Worm (Caenorhabditis elegans) whole organism, midembryonic: ENCODE measurements around the gene ZK666.12.

Source experiments
- T22C8.4 ChIP-seq: fragments of 200-800 bp; sonication (Bioruptor generic); IDR thresholded peaks from 2 replicates; pipeline ENCODE4 v1.3.6; 2022; ENCODE audit warnings: missing genetic modification characterization, missing compliant biosample characterization
- cog-1 ChIP-seq: sonication (generic microtip); optimal IDR thresholded peaks from 2 replicates; lab custom pipeline; 2016; ENCODE audit warnings: missing genetic modification characterization, missing compliant biosample characterization
- flt-1 ChIP-seq: fragments of 200-800 bp; sonication (Bioruptor generic); IDR thresholded peaks from 2 replicates; pipeline ENCODE4 v1.3.6; 2022; ENCODE audit warnings: missing genetic modification characterization, missing compliant biosample characterization
- klf-2 ChIP-seq: fragments of 200-800 bp; sonication (Bioruptor generic); conservative IDR thresholded peaks from 2 replicates; pipeline ENCODE4 v1.3.6; 2022; ENCODE audit warnings: missing genetic modification reagents, missing genetic modification characterization, missing compliant biosample characterization
- med-1 ChIP-seq: sonication (generic microtip); optimal IDR thresholded peaks from 2 replicates; lab custom pipeline; 2017; ENCODE audit warnings: missing genetic modification characterization, mild to moderate bottlenecking, missing compliant biosample characterization, antibody characterized with exemption, missing genetic modification reagents; ENCODE audit not compliant: insufficient read depth
- ref-1 ChIP-seq: fragments of 200-800 bp; sonication (Bioruptor generic); conservative IDR thresholded peaks from 2 replicates; pipeline ENCODE4 v1.3.6; 2022; ENCODE audit warnings: missing genetic modification reagents, missing genetic modification characterization, missing compliant biosample characterization
- tab-1 ChIP-seq: fragments of 200-800 bp; sonication (Bioruptor generic); IDR thresholded peaks from 2 replicates; pipeline ENCODE4 v1.3.6; 2022; ENCODE audit warnings: missing genetic modification characterization, missing compliant biosample characterization
- ztf-23 ChIP-seq: fragments of 200-800 bp; sonication (Bioruptor generic); IDR thresholded peaks from 2 replicates; pipeline ENCODE4 v1.3.6; 2022; ENCODE audit warnings: missing genetic modification reagents, missing genetic modification characterization, missing compliant biosample characterization
- ztf-29 ChIP-seq: fragments of 200-800 bp; sonication (Bioruptor generic); IDR thresholded peaks from 2 replicates; pipeline ENCODE4 v1.3.6; 2022; ENCODE audit warnings: missing genetic modification reagents, missing genetic modification characterization, missing compliant biosample characterization

ZK666.12 gene

ce11 chrII:10464230-10464920, 31.6 kb upstream of the ZK666.12 start, which contains the start of the genes ZK673.6 and sdz-37:
Gene ZK673.6 (minus strand): TSS chrII:10464330.
Gene sdz-37 (plus strand): TSS chrII:10464870.
- TF ChIP-seq ztf-29 (GFP tag; lab: Robert Waterston, UW) (no peak), cog-1 (no peak), med-1 (no peak), T22C8.4 (GFP tag; lab: Robert Waterston, UW) (no peak), flt-1 (GFP tag; lab: Robert Waterston, UW) (no peak), klf-2 (no peak), ref-1 (no peak), tab-1 (GFP tag; lab: Robert Waterston, UW) (no peak)

ce11 chrII:10466552-10466951, 29.5 kb upstream of the ZK666.12 start, which contains the start of gene tnc-2:
Gene tnc-2 (plus strand): TSS chrII:10466852.
- TF ChIP-seq klf-2 (no peak), tab-1 (GFP tag; lab: Robert Waterston, UW) (no peak), ztf-29 (GFP tag; lab: Robert Waterston, UW) (no peak), ztf-23 (GFP tag; lab: Robert Waterston, UW) (no peak), T22C8.4 (GFP tag; lab: Robert Waterston, UW) (no peak), flt-1 (GFP tag; lab: Robert Waterston, UW) (no peak), ref-1 (no peak), med-1 (no peak), cog-1 (no peak)

ce11 chrII:10470159-10470558, 25.9 kb upstream of the ZK666.12 start, which contains the start of gene clec-143:
Gene clec-143 (minus strand): TSS chrII:10470297.
- TF ChIP-seq tab-1 (GFP tag; lab: Robert Waterston, UW): no peak
- no peak for TF ChIP-seq ztf-23 (GFP tag; lab: Robert Waterston, UW)
- TF ChIP-seq cog-1: no peak
- no peak for TF ChIP-seq ref-1
- no peak for TF ChIP-seq T22C8.4 (GFP tag; lab: Robert Waterston, UW)
- TF ChIP-seq klf-2: no peak
- no peak for TF ChIP-seq med-1
- TF ChIP-seq ztf-29 (GFP tag; lab: Robert Waterston, UW): no peak
- TF ChIP-seq flt-1 (GFP tag; lab: Robert Waterston, UW): no peak

ce11 chrII:10471247-10471646, 24.8 kb upstream of the ZK666.12 start, which contains the start of gene ZK666.1:
Gene ZK666.1 (minus strand): TSS chrII:10471347.
- TF ChIP-seq T22C8.4 (GFP tag; lab: Robert Waterston, UW): no peak
- no peak for TF ChIP-seq ztf-29 (GFP tag; lab: Robert Waterston, UW)
- no peak for TF ChIP-seq ref-1
- TF ChIP-seq tab-1 (GFP tag; lab: Robert Waterston, UW): no peak
- TF ChIP-seq ztf-23 (GFP tag; lab: Robert Waterston, UW): no peak
- no peak for TF ChIP-seq cog-1
- TF ChIP-seq med-1: no peak
- TF ChIP-seq flt-1 (GFP tag; lab: Robert Waterston, UW): no peak
- no peak for TF ChIP-seq klf-2

- TF ChIP-seq cog-1 (no peak), T22C8.4 (GFP tag; lab: Robert Waterston, UW) (no peak)
Measured at ce11 chrII:10471790-10472189, 24.2 kb upstream of the ZK666.12 start, which contains the start of gene ZK666.2. Gene ZK666.2 (minus strand): TSS chrII:10471890.

ce11 chrII:10476039-10476438, 20.0 kb upstream of the ZK666.12 start, which contains the start of gene clec-58:
Gene clec-58 (minus strand): TSS chrII:10476139.
- TF ChIP-seq tab-1 (GFP tag; lab: Robert Waterston, UW) (no peak), ztf-23 (GFP tag; lab: Robert Waterston, UW) (no peak), flt-1 (GFP tag; lab: Robert Waterston, UW) (no peak), ztf-29 (GFP tag; lab: Robert Waterston, UW) (no peak), med-1 (no peak), cog-1 (no peak), klf-2 (no peak), ref-1 (no peak), T22C8.4 (GFP tag; lab: Robert Waterston, UW) (no peak)

ce11 chrII:10476959-10477358, 19.1 kb upstream of the ZK666.12 start, which contains the start of gene ZK666.4:
Gene ZK666.4 (plus strand): TSS chrII:10477259.
- TF ChIP-seq klf-2: no peak
- TF ChIP-seq cog-1: no peak

- TF ChIP-seq cog-1: no peak
- no peak for TF ChIP-seq tab-1 (GFP tag; lab: Robert Waterston, UW)
- TF ChIP-seq flt-1 (GFP tag; lab: Robert Waterston, UW): no peak
- no peak for TF ChIP-seq med-1
Measured at ce11 chrII:10479348-10479747, 16.7 kb upstream of the ZK666.12 start, which contains the start of gene clec-59. Gene clec-59 (minus strand): TSS chrII:10479448.

- no peak for TF ChIP-seq T22C8.4 (GFP tag; lab: Robert Waterston, UW)
- no peak for TF ChIP-seq cog-1
- TF ChIP-seq ref-1: no peak
- no peak for TF ChIP-seq ztf-23 (GFP tag; lab: Robert Waterston, UW)
- TF ChIP-seq klf-2: no peak
- TF ChIP-seq ztf-29 (GFP tag; lab: Robert Waterston, UW): no peak
- no peak for TF ChIP-seq tab-1 (GFP tag; lab: Robert Waterston, UW)
- no peak for TF ChIP-seq med-1
- no peak for TF ChIP-seq flt-1 (GFP tag; lab: Robert Waterston, UW)
Measured at ce11 chrII:10480043-10480442, 16.0 kb upstream of the ZK666.12 start.

ce11 chrII:10481824-10482556, 14.0 kb upstream of the ZK666.12 start, which contains the start of the genes clec-60 and ZK666.11:
Gene clec-60 (minus strand): TSS chrII:10481874.
Gene ZK666.11 (plus strand): TSS chrII:10482522.
- no peak for TF ChIP-seq cog-1
- TF ChIP-seq tab-1 (GFP tag; lab: Robert Waterston, UW): no peak
- no peak for TF ChIP-seq ref-1
- no peak for TF ChIP-seq ztf-23 (GFP tag; lab: Robert Waterston, UW)
- TF ChIP-seq klf-2: no peak
- TF ChIP-seq T22C8.4 (GFP tag; lab: Robert Waterston, UW): no peak
- TF ChIP-seq ztf-29 (GFP tag; lab: Robert Waterston, UW): no peak
